Fruit fly (Drosophila melanogaster): ENCODE data around the gene MTA1-like.
A peak's percentile ranks its signal among the peaks of the same experiment; 100 is the strongest.

Gene MTA1-like

dm6 chr3R:5600361-5601043 lies 48.0 kb downstream of the MTA1-like start (continued):
- TF ChIP-seq CG18476 (GFP tag; optimal IDR thresholded peaks at IDR 0.05), result no peak
- TF ChIP-seq sens (GFP tag), result peak; percentile 71
- no peak for TF ChIP-seq croc (GFP tag; conservative IDR thresholded peaks at IDR 0.05)
- TF ChIP-seq scrt (GFP tag; optimal IDR thresholded peaks at IDR 0.05), result peak; percentile 15
- no peak for TF ChIP-seq Mes4 (GFP tag; optimal IDR thresholded peaks at IDR 0.05)
- TF ChIP-seq CG14050 (GFP tag; IDR thresholded peaks at IDR 0.05), result no peak
- TF ChIP-seq CG12769 (tag; optimal IDR thresholded peaks at IDR 0.05), result peak; percentile 97
- no peak for TF ChIP-seq crol (GFP tag; IDR thresholded peaks at IDR 0.05)
- peak; percentile 9 for TF ChIP-seq jumu (GFP tag; optimal IDR thresholded peaks at IDR 0.05)
- TF ChIP-seq pan (optimal IDR thresholded peaks at IDR 0.05), result no peak
- no peak for TF ChIP-seq pan (GFP tag; optimal IDR thresholded peaks at IDR 0.05 in 1 of 2, IDR thresholded peaks at IDR 0.05 in 1 of 2)
- no peak for TF ChIP-seq CG3726 (GFP tag; IDR thresholded peaks at IDR 0.05)
- TF ChIP-seq CG15011 (GFP tag; optimal IDR thresholded peaks at IDR 0.05), result no peak
- no peak for TF ChIP-seq CG7357 (GFP tag; IDR thresholded peaks at IDR 0.05)
- peak; percentile 82 for TF ChIP-seq Tbp (GFP tag; optimal IDR thresholded peaks at IDR 0.05)
- no peak for TF ChIP-seq CrebB (tag; optimal IDR thresholded peaks at IDR 0.05)
- no peak for TF ChIP-seq insv (GFP tag; optimal IDR thresholded peaks at IDR 0.05)
- no peak for TF ChIP-seq D19A (tag; optimal IDR thresholded peaks at IDR 0.05)
- no peak for TF ChIP-seq CG1024 (GFP tag; IDR thresholded peaks at IDR 0.05)
- TF ChIP-seq CG10543 (GFP tag; optimal IDR thresholded peaks at IDR 0.05), result peak; percentile 96
- TF ChIP-seq TFAM (GFP tag; optimal IDR thresholded peaks at IDR 0.05), result no peak
- no peak for TF ChIP-seq sima (GFP tag; optimal IDR thresholded peaks at IDR 0.05)
- no peak for TF ChIP-seq ewg (GFP tag; optimal IDR thresholded peaks at IDR 0.05)
- no peak for TF ChIP-seq CG6272 (GFP tag; IDR thresholded peaks at IDR 0.05)
- TF ChIP-seq caup (GFP tag; optimal IDR thresholded peaks at IDR 0.05; ENCODE audit: severe bottlenecking), result peak; percentile 39
- TF ChIP-seq eyg (GFP tag; optimal IDR thresholded peaks at IDR 0.05), result peak; percentile 14
- no peak for TF ChIP-seq chinmo (GFP tag; IDR thresholded peaks at IDR 0.05; ENCODE audit: partially characterized antibody)
- TF ChIP-seq CG8281 (tag; optimal IDR thresholded peaks at IDR 0.05), result no peak
- no peak for TF ChIP-seq sr (GFP tag; IDR thresholded peaks at IDR 0.05)
- TF ChIP-seq pnt (GFP tag; optimal IDR thresholded peaks at IDR 0.05), result no peak
- no peak for TF ChIP-seq yki (optimal IDR thresholded peaks at IDR 0.05)
- TF ChIP-seq tx (GFP tag; optimal IDR thresholded peaks at IDR 0.05), result no peak
- TF ChIP-seq CG18764 (GFP tag; optimal IDR thresholded peaks at IDR 0.05), result no peak
- TF ChIP-seq CG11247 (GFP tag; IDR thresholded peaks at IDR 0.05), result no peak
- no peak for TF ChIP-seq Ada2b (GFP tag; IDR thresholded peaks at IDR 0.05)
- no peak for TF ChIP-seq HLH4C (GFP tag; IDR thresholded peaks at IDR 0.05; ENCODE audit: partially characterized antibody)
- TF ChIP-seq PHDP (tag; optimal IDR thresholded peaks at IDR 0.05), result peak; percentile 13
- no peak for TF ChIP-seq amos (GFP tag; IDR thresholded peaks at IDR 0.05; ENCODE audit: partially characterized antibody)
- no peak for TF ChIP-seq CG2712 (tag; optimal IDR thresholded peaks at IDR 0.05)
- TF ChIP-seq maf-S (GFP tag; optimal IDR thresholded peaks at IDR 0.05), result no peak
- TF ChIP-seq CkIIα-i1 (GFP tag; IDR thresholded peaks at IDR 0.05), result no peak
- TF ChIP-seq CG11398 (GFP tag; optimal IDR thresholded peaks at IDR 0.05), result no peak
- no peak for TF ChIP-seq emc (GFP tag; optimal IDR thresholded peaks at IDR 0.05)
- TF ChIP-seq dm (GFP tag; optimal IDR thresholded peaks at IDR 0.05), result peak; percentile 95
- TF ChIP-seq Elba2 (GFP tag; optimal IDR thresholded peaks at IDR 0.05), result no peak
- TF ChIP-seq kni (GFP tag; optimal IDR thresholded peaks at IDR 0.05), result peak; percentile 76
- peak; percentile 95 for TF ChIP-seq sd (tag; optimal IDR thresholded peaks at IDR 0.05)
- TF ChIP-seq Sin3A (optimal IDR thresholded peaks at IDR 0.05), result no peak
- TF ChIP-seq CG6683 (GFP tag; optimal IDR thresholded peaks at IDR 0.05), result peak; percentile 14
- no peak for TF ChIP-seq dysf (GFP tag; IDR thresholded peaks at IDR 0.05)
- no peak for TF ChIP-seq vfl (GFP tag; optimal IDR thresholded peaks at IDR 0.05)
